Worm (Caenorhabditis elegans): Measurements from ENCODE around the gene T23B5.3.

DNA sequence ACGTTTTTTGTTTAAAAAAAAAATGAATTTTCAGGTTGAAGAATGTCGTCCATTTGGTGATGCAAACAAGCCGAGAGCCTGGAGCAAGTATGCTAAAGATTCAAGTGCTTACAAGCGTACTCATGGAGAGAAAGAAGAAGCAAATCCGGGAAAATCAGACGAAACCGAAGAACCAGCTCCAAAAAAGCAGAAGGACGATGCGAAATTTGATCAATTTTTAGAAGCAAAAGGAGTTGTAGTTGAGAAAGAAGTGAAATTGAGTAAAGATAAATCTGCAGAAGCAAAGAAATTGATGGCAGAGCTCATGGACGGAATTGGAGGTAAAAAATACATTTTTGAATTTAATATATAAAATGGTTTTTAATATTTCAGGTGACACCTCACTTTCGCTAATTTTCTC, 36.8 kb downstream of the T23B5.3 start:
- TF ChIP-seq egl-27 (tag; optimal IDR thresholded peaks at IDR 0.05) (no peak), ztf-11 (tag; optimal IDR thresholded peaks at IDR 0.05) (no peak), lsy-2 (tag; optimal IDR thresholded peaks at IDR 0.05) (no peak), rbr-2 (tag; optimal IDR thresholded peaks at IDR 0.05) (no peak), hmg-1.1 (GFP tag; IDR thresholded peaks at IDR 0.05) (no peak), nhr-25 (tag; optimal IDR thresholded peaks at IDR 0.05; ENCODE audit: borderline replicate concordance, insufficient read depth) (no peak), lir-3 (tag; optimal IDR thresholded peaks at IDR 0.05) (no peak), nhr-28 (tag; optimal IDR thresholded peaks at IDR 0.05) (no peak), jun-1 (tag; optimal IDR thresholded peaks at IDR 0.05) (no peak), lin-13 (GFP tag; optimal IDR thresholded peaks at IDR 0.05) (no peak)
